Worm (Caenorhabditis elegans) whole organism, L4/young adult: ENCODE data around the gene uda-1.

Experiments
- W03F9.2 ChIP-seq: fragments of 150-350 bp; optimal IDR thresholded peaks from 2 replicates; lab custom pipeline; 2014; ENCODE audit warnings: missing biosample characterization, missing genetic modification characterization
- dao-5 ChIP-seq: sonication (generic microtip); optimal IDR thresholded peaks from 2 replicates; lab custom pipeline; 2016; ENCODE audit warnings: missing genotype, missing genetic modification characterization, moderate library complexity, missing compliant biosample characterization
- him-1 ChIP-seq: sonication (generic microtip); optimal IDR thresholded peaks from 2 replicates; lab custom pipeline; 2016; ENCODE audit warnings: missing genotype, missing genetic modification reagents, missing genetic modification characterization, missing compliant biosample characterization

Gene uda-1

ce11 chrV:10044735-10045134, 40.2 kb downstream of the uda-1 start:
- no peak for TF ChIP-seq W03F9.2 (tag; lab: Kevin White, UChicago)
- TF ChIP-seq him-1 (tag; lab: Kevin White, UChicago): no peak
- no peak for TF ChIP-seq dao-5

- TF ChIP-seq W03F9.2 (tag; lab: Kevin White, UChicago) (no peak), him-1 (tag; lab: Kevin White, UChicago) (no peak), dao-5 (no peak)
Measured at ce11 chrV:10046503-10046902, 41.9 kb downstream of the uda-1 start.

ce11 chrV:10047189-10047588, 42.6 kb downstream of the uda-1 start:
- no peak for TF ChIP-seq dao-5
- no peak for TF ChIP-seq him-1 (tag; lab: Kevin White, UChicago)
- TF ChIP-seq W03F9.2 (tag; lab: Kevin White, UChicago): no peak

ce11 chrV:10051855-10052254, 47.3 kb downstream of the uda-1 start, which contains the start of gene str-118:
TSS of gene str-118 (plus strand) at chrV:10052155.
- TF ChIP-seq him-1 (tag; lab: Kevin White, UChicago): no peak
- no peak for TF ChIP-seq W03F9.2 (tag; lab: Kevin White, UChicago)
- no peak for TF ChIP-seq dao-5

- TF ChIP-seq W03F9.2 (tag; lab: Kevin White, UChicago) (no peak), him-1 (tag; lab: Kevin White, UChicago) (no peak), dao-5 (no peak)
Measured at ce11 chrV:10054872-10055271, 50.3 kb downstream of the uda-1 start, which contains the start of gene yif-1. TSS of gene yif-1 (minus strand) at chrV:10054913.
